Fruit fly (Drosophila melanogaster) whole organism, embryonic: Measurements from ENCODE around the gene wam.
A peak's percentile ranks its signal among the peaks of the same experiment; 100 is the strongest.

Experiments
- Abd-B ChIP-seq: fragments of 200-800 bp; sonication (Bioruptor generic); optimal IDR thresholded peaks from 2 replicates; lab custom pipeline; 2018; ENCODE audit warnings: missing biosample characterization, mild to moderate bottlenecking, missing genetic modification characterization, moderate library complexity
- Antp ChIP-seq: fragments of 200-800 bp; sonication (Bioruptor generic); optimal IDR thresholded peaks from 3 replicates; lab custom pipeline; 2016; ENCODE audit warnings: missing biosample characterization, missing genetic modification characterization
- Awh ChIP-seq: fragments of 200-800 bp; sonication (Bioruptor generic); IDR thresholded peaks from 2 replicates; pipeline ENCODE4, ENCODE4 v1.3.6; 2022; ENCODE audit warnings: missing biosample characterization, missing genetic modification characterization
- BEAF-32 ChIP-seq: fragments of 200-800 bp; sonication (Bioruptor generic); optimal IDR thresholded peaks from 3 replicates; lab custom pipeline; 2017; ENCODE audit warnings: missing biosample characterization, missing genetic modification characterization, mild to moderate bottlenecking, moderate library complexity, missing genetic modification reagents
- Blimp-1 ChIP-seq: fragments of 200-800 bp; sonication (Bioruptor generic); optimal IDR thresholded peaks from 3 replicates; lab custom pipeline; 2018; ENCODE audit warnings: missing biosample characterization, missing genetic modification characterization, mild to moderate bottlenecking, moderate library complexity, missing genetic modification reagents
- CG11504 ChIP-seq: fragments of 200-800 bp; sonication (Bioruptor generic); optimal IDR thresholded peaks from 3 replicates; lab custom pipeline; 2019; ENCODE audit warnings: missing biosample characterization, mild to moderate bottlenecking, missing genetic modification characterization, moderate library complexity
- CG13894 ChIP-seq: fragments of 200-800 bp; sonication (Bioruptor generic); optimal IDR thresholded peaks from 3 replicates; lab custom pipeline; 2018; ENCODE audit warnings: missing biosample characterization, mild to moderate bottlenecking, missing genetic modification characterization, moderate library complexity
- CG15011 ChIP-seq: fragments of 200-800 bp; sonication (Bioruptor generic); optimal IDR thresholded peaks from 3 replicates; lab custom pipeline; 2018; ENCODE audit warnings: missing biosample characterization, mild to moderate bottlenecking, missing genetic modification characterization
- CG1529 ChIP-seq: fragments of 200-800 bp; sonication (Bioruptor generic); optimal IDR thresholded peaks from 3 replicates; lab custom pipeline; 2018; ENCODE audit warnings: missing biosample characterization, missing genetic modification characterization
- CG30020 ChIP-seq: fragments of 200-800 bp; optimal IDR thresholded peaks from 2 replicates; lab custom pipeline; 2019; ENCODE audit warnings: missing biosample characterization, mild to moderate bottlenecking, missing genetic modification characterization, moderate library complexity
- CG30431 ChIP-seq: fragments of 200-800 bp; sonication (Bioruptor generic); optimal IDR thresholded peaks from 2 replicates; lab custom pipeline; 2017; ENCODE audit warnings: missing biosample characterization, missing genetic modification characterization
- CG32772 ChIP-seq: fragments of 200-800 bp; sonication (Bioruptor generic); IDR thresholded peaks from 2 replicates; pipeline ENCODE4 v1.3.6; 2022; ENCODE audit warnings: missing biosample characterization, missing genetic modification characterization
- CG4328 ChIP-seq: fragments of 200-800 bp; sonication (Bioruptor generic); optimal IDR thresholded peaks from 3 replicates; lab custom pipeline; 2017; ENCODE audit warnings: missing biosample characterization, missing genetic modification reagents, missing genetic modification characterization
- CG6689 ChIP-seq: fragments of 200-800 bp; sonication (Bioruptor generic); IDR thresholded peaks from 2 replicates; pipeline ENCODE4 v1.3.6; 2022; ENCODE audit warnings: missing biosample characterization, missing genetic modification characterization
- CG6813 ChIP-seq: fragments of 200-800 bp; sonication (Bioruptor generic); optimal IDR thresholded peaks from 2 replicates; lab custom pipeline; 2017; ENCODE audit warnings: missing biosample characterization, missing genetic modification characterization, mild to moderate bottlenecking, moderate library complexity, missing genetic modification reagents
- CG7556 ChIP-seq: fragments of 200-800 bp; sonication (Bioruptor generic); optimal IDR thresholded peaks from 2 replicates; lab custom pipeline; 2017; ENCODE audit warnings: missing biosample characterization, mild to moderate bottlenecking, missing genetic modification characterization
- CG7786 ChIP-seq: fragments of 200-800 bp; sonication (Bioruptor generic); optimal IDR thresholded peaks from 2 replicates; lab custom pipeline; 2016; ENCODE audit warnings: missing biosample characterization, missing genetic modification characterization
- CG8924 ChIP-seq: fragments of 200-800 bp; optimal IDR thresholded peaks from 3 replicates; lab custom pipeline; 2019; ENCODE audit warnings: missing biosample characterization, mild to moderate bottlenecking, missing genetic modification characterization, moderate library complexity
- HmgD ChIP-seq: fragments of 200-800 bp; sonication (Bioruptor generic); optimal IDR thresholded peaks from 3 replicates; lab custom pipeline; 2016; ENCODE audit warnings: missing biosample characterization, missing genetic modification characterization
- HmgZ ChIP-seq: fragments of 200-800 bp; sonication (Bioruptor generic); optimal IDR thresholded peaks from 2 replicates; lab custom pipeline; 2018; ENCODE audit warnings: missing biosample characterization, mild to moderate bottlenecking, missing genetic modification characterization
- Hr51 ChIP-seq, 2 experiments: fragments of 200-800 bp; sonication (Bioruptor generic); optimal IDR thresholded peaks; 2 replicates in 1 of 2; 3 replicates in 1 of 2; lab custom pipeline; 2016 to 2018; ENCODE audit warnings: missing biosample characterization in 2 of 2, missing genetic modification characterization in 2 of 2, mild to moderate bottlenecking in 1 of 2, moderate library complexity in 1 of 2
- NC2α ChIP-seq: fragments of 200-800 bp; sonication (Bioruptor generic); optimal IDR thresholded peaks from 2 replicates; lab custom pipeline; 2016; ENCODE audit warnings: missing biosample characterization, missing genetic modification characterization
- Nf-YB ChIP-seq: fragments of 200-800 bp; sonication (Bioruptor generic); optimal IDR thresholded peaks from 3 replicates; lab custom pipeline; 2019; ENCODE audit warnings: missing biosample characterization, mild to moderate bottlenecking, missing genetic modification characterization, moderate library complexity
- PHDP ChIP-seq: fragments of 200-800 bp; sonication (Bioruptor generic); optimal IDR thresholded peaks from 3 replicates; lab custom pipeline; 2018; ENCODE audit warnings: missing biosample characterization, mild to moderate bottlenecking, missing genetic modification characterization, moderate library complexity
- Ptx1 ChIP-seq: fragments of 200-800 bp; sonication (Bioruptor generic); IDR thresholded peaks from 2 replicates; pipeline ENCODE4 v1.3.6; 2022; ENCODE audit warnings: missing biosample characterization, missing genetic modification characterization
- Rfx ChIP-seq: fragments of 200-800 bp; sonication (Bioruptor generic); IDR thresholded peaks from 2 replicates; pipeline ENCODE4 v1.3.6; 2022; ENCODE audit warnings: missing biosample characterization, missing genetic modification characterization
- Scr ChIP-seq: fragments of 200-800 bp; sonication (Bioruptor generic); IDR thresholded peaks from 2 replicates; pipeline ENCODE4 v1.3.6; 2022; ENCODE audit warnings: missing biosample characterization, missing genetic modification characterization; ENCODE audit not compliant: partially characterized antibody
- Six4 ChIP-seq: fragments of 200-800 bp; sonication (Bioruptor generic); optimal IDR thresholded peaks from 2 replicates; lab custom pipeline; 2016; ENCODE audit warnings: missing biosample characterization, missing genetic modification characterization
- Sox102F ChIP-seq: fragments of 200-800 bp; sonication (Bioruptor generic); optimal IDR thresholded peaks from 2 replicates; lab custom pipeline; 2018; ENCODE audit warnings: missing biosample characterization, mild to moderate bottlenecking, missing genetic modification characterization, moderate library complexity
- Xbp1 ChIP-seq: fragments of 200-800 bp; sonication (Bioruptor generic); optimal IDR thresholded peaks from 3 replicates; lab custom pipeline; 2016; ENCODE audit warnings: missing biosample characterization, mild to moderate bottlenecking, missing genetic modification characterization
- cad ChIP-seq: fragments of >200 bp; optimal IDR thresholded peaks from 2 replicates; lab custom pipeline; 2017; ENCODE audit warnings: missing biosample characterization, missing genetic modification characterization
- cwo ChIP-seq: fragments of 200-800 bp; sonication (Bioruptor generic); optimal IDR thresholded peaks from 3 replicates; lab custom pipeline; 2017; ENCODE audit warnings: missing biosample characterization, missing genetic modification characterization, mild to moderate bottlenecking, moderate library complexity, missing genetic modification reagents
- dmrt99B ChIP-seq: fragments of 200-800 bp; sonication (Bioruptor generic); optimal IDR thresholded peaks from 2 replicates; lab custom pipeline; 2018; ENCODE audit warnings: missing biosample characterization, mild to moderate bottlenecking, missing genetic modification characterization, moderate library complexity
- gro ChIP-seq: fragments of 200-800 bp; sonication (Bioruptor generic); optimal IDR thresholded peaks from 2 replicates; lab custom pipeline; 2016; ENCODE audit warnings: missing biosample characterization, missing genetic modification characterization
- gsb-n ChIP-seq: fragments of 200-800 bp; sonication (Bioruptor generic); optimal IDR thresholded peaks from 3 replicates; lab custom pipeline; 2018; ENCODE audit warnings: missing biosample characterization, mild to moderate bottlenecking, missing genetic modification characterization
- ham ChIP-seq: fragments of 200-800 bp; sonication (Bioruptor generic); IDR thresholded peaks from 2 replicates; pipeline ENCODE4 v1.3.6; 2022; ENCODE audit warnings: missing biosample characterization, missing genetic modification characterization
- maf-S ChIP-seq: fragments of 200-800 bp; sonication (Bioruptor generic); optimal IDR thresholded peaks from 2 replicates; lab custom pipeline; 2016; ENCODE audit warnings: missing biosample characterization, missing genetic modification characterization
- mirr ChIP-seq: fragments of 200-800 bp; sonication (Bioruptor generic); optimal IDR thresholded peaks from 3 replicates; lab custom pipeline; 2018; ENCODE audit warnings: missing biosample characterization, mild to moderate bottlenecking, missing genetic modification characterization
- nau ChIP-seq: fragments of 200-800 bp; sonication (Bioruptor generic); optimal IDR thresholded peaks from 3 replicates; lab custom pipeline; 2017; ENCODE audit warnings: missing biosample characterization, mild to moderate bottlenecking, missing genetic modification characterization, missing genetic modification reagents
- rib ChIP-seq: fragments of 200-800 bp; sonication (Bioruptor generic); IDR thresholded peaks from 2 replicates; pipeline ENCODE4 v1.3.6; 2022; ENCODE audit warnings: missing biosample characterization, missing genetic modification characterization
- run ChIP-seq: fragments of 200-800 bp; sonication (Bioruptor generic); optimal IDR thresholded peaks from 3 replicates; lab custom pipeline; 2018; ENCODE audit warnings: missing biosample characterization, mild to moderate bottlenecking, missing genetic modification characterization
- salm ChIP-seq: fragments of 200-800 bp; sonication (Bioruptor generic); optimal IDR thresholded peaks from 2 replicates; lab custom pipeline; 2018; ENCODE audit warnings: missing biosample characterization, mild to moderate bottlenecking, missing genetic modification characterization
- sens-2 ChIP-seq: fragments of 200-800 bp; sonication (Bioruptor generic); IDR thresholded peaks from 2 replicates; pipeline ENCODE4 v1.3.6; 2022; ENCODE audit warnings: missing biosample characterization, missing genetic modification characterization
- stc ChIP-seq: fragments of 200-800 bp; sonication (Bioruptor generic); IDR thresholded peaks from 2 replicates; pipeline ENCODE4 v1.3.6; 2022; ENCODE audit warnings: missing biosample characterization, missing genetic modification characterization
- tap ChIP-seq: fragments of 200-800 bp; optimal IDR thresholded peaks from 3 replicates; lab custom pipeline; 2019; ENCODE audit warnings: missing biosample characterization, mild to moderate bottlenecking, missing genetic modification characterization, moderate library complexity
- trem ChIP-seq: fragments of 200-800 bp; optimal IDR thresholded peaks from 3 replicates; lab custom pipeline; 2019; ENCODE audit warnings: missing biosample characterization, mild to moderate bottlenecking, missing genetic modification characterization, moderate library complexity
- vnd ChIP-seq: fragments of 200-800 bp; sonication (Bioruptor generic); IDR thresholded peaks from 3 replicates; pipeline ENCODE4 v1.3.6; 2022; ENCODE audit warnings: missing biosample characterization, missing genetic modification characterization; ENCODE audit not compliant: partially characterized antibody
- wdn ChIP-seq: fragments of 200-800 bp; sonication (Bioruptor generic); IDR thresholded peaks from 2 replicates; pipeline ENCODE4 v1.3.6; 2022; ENCODE audit warnings: missing biosample characterization, missing genetic modification characterization
- wek ChIP-seq: fragments of 200-800 bp; sonication (Bioruptor generic); optimal IDR thresholded peaks from 3 replicates; lab custom pipeline; 2018; ENCODE audit warnings: missing biosample characterization, mild to moderate bottlenecking, missing genetic modification characterization, moderate library complexity

The wam gene

DNA sequence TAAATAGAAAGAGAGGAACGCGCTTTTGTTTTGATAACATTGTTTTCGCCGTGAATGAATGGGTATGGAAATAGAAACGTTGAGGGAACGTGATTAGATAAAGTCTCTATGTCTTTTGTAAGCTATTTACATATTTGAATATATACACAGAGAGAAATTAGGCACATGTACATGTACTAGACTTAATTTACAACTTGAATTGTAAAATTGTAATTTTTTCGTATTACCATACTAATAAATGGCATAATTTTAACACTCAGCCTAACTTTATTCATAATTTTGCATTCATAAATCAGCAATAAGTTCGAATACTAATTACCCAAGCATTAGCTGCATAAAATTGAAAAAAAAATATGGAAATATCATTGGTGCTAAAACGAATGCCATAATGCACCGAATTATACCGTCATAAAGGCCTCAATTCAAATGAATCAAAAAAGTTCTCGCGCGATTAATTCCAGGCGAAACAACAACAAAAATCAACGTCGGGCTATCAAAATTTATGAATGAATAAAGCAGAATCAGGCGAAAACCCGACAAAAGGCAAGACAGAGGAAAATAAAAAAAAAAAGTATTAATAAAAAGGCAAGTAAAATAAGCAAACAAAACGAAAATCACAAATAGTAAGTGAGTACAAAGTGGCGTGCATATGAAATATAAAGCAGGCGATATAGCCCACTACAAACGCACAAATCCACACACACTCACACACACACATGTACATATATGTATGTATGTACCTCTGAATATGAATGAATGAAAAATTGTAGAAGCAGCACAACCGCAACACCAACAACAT is 44.9 kb upstream of the wam start (continued):
- TF ChIP-seq CG30020 (tag; lab: Kevin White, UChicago) (no peak), CG11504 (tag; lab: Kevin White, UChicago) (peak; percentile 76), stc (GFP tag; lab: Robert Waterston, UW) (peak; percentile 10; the same call in 1 of the 2 replicates), CG1529 (GFP tag; lab: Kevin White, UChicago) (peak; percentile 56), HmgD (no peak), Nf-YB (GFP tag; lab: Kevin White, UChicago) (peak; percentile 38), CG6813 (GFP tag; lab: Kevin White, UChicago) (peak; percentile 64), CG4328 (GFP tag; lab: Kevin White, UChicago) (peak; percentile 1), CG13894 (tag; lab: Kevin White, UChicago) (no peak), BEAF-32 (GFP tag; lab: Kevin White, UChicago) (no peak), gsb-n (tag; lab: Kevin White, UChicago) (peak; percentile 32), Awh (GFP tag; lab: Robert Waterston, UW) (peak; percentile 33), CG8924 (peak; percentile 57), sens-2 (GFP tag; lab: Robert Waterston, UW) (no peak), dmrt99B (peak; percentile 73), Abd-B (GFP tag; lab: Kevin White, UChicago) (peak; percentile 29), Rfx (GFP tag; lab: Robert Waterston, UW) (peak; percentile 36), Xbp1 (peak; percentile 50), NC2α (GFP tag; lab: Kevin White, UChicago) (no peak), rib (GFP tag; lab: Robert Waterston, UW) (no peak), nau (peak; percentile 26), ham (GFP tag; lab: Robert Waterston, UW) (no peak), Antp (GFP tag; lab: Kevin White, UChicago) (no peak), wdn (no peak), Sox102F (GFP tag; lab: Kevin White, UChicago) (peak; percentile 79), CG7786 (no peak), cad (no peak), HmgZ (tag; lab: Kevin White, UChicago) (peak; percentile 28), wek (GFP tag; lab: Kevin White, UChicago) (no peak), CG32772 (GFP tag; lab: Robert Waterston, UW) (no peak), CG6689 (GFP tag; lab: Robert Waterston, UW) (peak; percentile 56), PHDP (tag; lab: Kevin White, UChicago) (peak; percentile 81), CG30431 (GFP tag; lab: Kevin White, UChicago) (no peak), maf-S (GFP tag; lab: Kevin White, UChicago) (no peak), tap (tag; lab: Kevin White, UChicago) (peak; percentile 27), salm (tag; lab: Kevin White, UChicago) (no peak), trem (tag; lab: Kevin White, UChicago) (peak; percentile 50), vnd (GFP tag; lab: Robert Waterston, UW) (no peak), mirr (GFP tag; lab: Kevin White, UChicago) (no peak), Six4 (GFP tag; lab: Kevin White, UChicago) (peak; percentile 32), Hr51 (GFP tag; optimal IDR thresholded peaks at IDR 0.05; lab: Kevin White, UChicago) (peak in 1 of 2 experiments; percentile 68), Blimp-1 (GFP tag; lab: Kevin White, UChicago) (peak; percentile 63), run (no peak), Scr (GFP tag; lab: Robert Waterston, UW) (no peak), gro (peak; percentile 1), CG7556 (GFP tag; lab: Kevin White, UChicago) (peak; percentile 62), Ptx1 (peak; percentile 46), cwo (GFP tag; lab: Kevin White, UChicago) (peak; percentile 44), CG15011 (GFP tag; lab: Kevin White, UChicago) (peak; percentile 43)
